Worm (Caenorhabditis elegans): Measurements from ENCODE around the gene sri-36.

- TF ChIP-seq aly-2 (tag; optimal IDR thresholded peaks at IDR 0.05) (no peak), nhr-28 (tag; optimal IDR thresholded peaks at IDR 0.05) (no peak), elt-3 (tag; optimal IDR thresholded peaks at IDR 0.05) (no peak), nhr-77 (tag; optimal IDR thresholded peaks at IDR 0.05) (no peak), ama-1 (optimal IDR thresholded peaks at IDR 0.05) (no peak), fos-1 (tag; optimal IDR thresholded peaks at IDR 0.05) (no peak), pha-4 (tag; optimal IDR thresholded peaks at IDR 0.05) (no peak), zag-1 (tag; optimal IDR thresholded peaks at IDR 0.05) (no peak)
Observed at ce11 chrII:2605319-2605718, 19.9 kb upstream of the sri-36 start, which contains the start of gene sri-77.
